Worm (Caenorhabditis elegans): ENCODE measurements around the gene Y49F6B.2.

The Y49F6B.2 gene

DNA sequence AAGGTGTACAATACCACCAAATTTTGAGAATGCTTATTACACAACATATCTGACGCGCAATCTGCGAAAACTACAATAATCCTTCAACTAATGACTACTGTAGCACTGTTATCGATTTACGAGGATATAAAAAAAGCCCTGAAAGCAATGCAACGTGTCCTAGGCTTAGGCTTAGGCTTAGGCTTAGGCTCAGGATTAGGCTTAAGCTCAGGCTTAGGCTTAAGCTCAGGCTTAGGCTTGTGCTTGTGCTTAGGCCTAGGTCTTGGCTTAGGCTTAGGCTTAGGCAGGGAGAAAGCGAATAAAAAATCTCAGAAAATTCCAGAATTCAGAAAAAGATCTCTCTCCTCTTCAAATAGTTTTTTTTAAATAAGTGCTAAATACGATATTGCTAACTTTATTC is 43.6 kb upstream of the Y49F6B.2 start:
- TF ChIP-seq ceh-90 (tag; optimal IDR thresholded peaks at IDR 0.05), result no peak
- TF ChIP-seq isw-1 (GFP tag; IDR thresholded peaks at IDR 0.05), result no peak
- no peak for TF ChIP-seq nhr-84 (tag; optimal IDR thresholded peaks at IDR 0.05)
- no peak for TF ChIP-seq dpl-1 (GFP tag; optimal IDR thresholded peaks at IDR 0.05)
- TF ChIP-seq tbx-2 (tag; optimal IDR thresholded peaks at IDR 0.05), result no peak
- no peak for TF ChIP-seq blmp-1 (tag; optimal IDR thresholded peaks at IDR 0.05)
- no peak for TF ChIP-seq irx-1 (tag; optimal IDR thresholded peaks at IDR 0.05)
- TF ChIP-seq mdl-1 (tag; optimal IDR thresholded peaks at IDR 0.05), result no peak
- no peak for TF ChIP-seq zag-1 (tag; optimal IDR thresholded peaks at IDR 0.05)
- TF ChIP-seq nhr-47 (tag; optimal IDR thresholded peaks at IDR 0.05), result no peak
- no peak for TF ChIP-seq lir-3 (tag; optimal IDR thresholded peaks at IDR 0.05; ENCODE audit: poor library complexity)
- no peak for TF ChIP-seq hlh-17 (GFP tag; optimal IDR thresholded peaks at IDR 0.05; ENCODE audit: borderline replicate concordance)
- no peak for TF ChIP-seq C34B4.2 (tag; optimal IDR thresholded peaks at IDR 0.05)
- TF ChIP-seq unc-98 (GFP tag; IDR thresholded peaks at IDR 0.05), result no peak
- no peak for TF ChIP-seq ama-1 (optimal IDR thresholded peaks at IDR 0.05)
- TF ChIP-seq unc-86 (tag; optimal IDR thresholded peaks at IDR 0.05), result no peak
- no peak for TF ChIP-seq nhr-237 (tag; optimal IDR thresholded peaks at IDR 0.05)
- TF ChIP-seq elt-3 (tag; optimal IDR thresholded peaks at IDR 0.05), result no peak
- TF ChIP-seq skn-1 (tag; optimal IDR thresholded peaks at IDR 0.05), result no peak
- TF ChIP-seq efl-1 (optimal IDR thresholded peaks at IDR 0.05), result no peak
- no peak for TF ChIP-seq efl-1 (GFP tag; optimal IDR thresholded peaks at IDR 0.05 in 1 of 2)

DNA sequence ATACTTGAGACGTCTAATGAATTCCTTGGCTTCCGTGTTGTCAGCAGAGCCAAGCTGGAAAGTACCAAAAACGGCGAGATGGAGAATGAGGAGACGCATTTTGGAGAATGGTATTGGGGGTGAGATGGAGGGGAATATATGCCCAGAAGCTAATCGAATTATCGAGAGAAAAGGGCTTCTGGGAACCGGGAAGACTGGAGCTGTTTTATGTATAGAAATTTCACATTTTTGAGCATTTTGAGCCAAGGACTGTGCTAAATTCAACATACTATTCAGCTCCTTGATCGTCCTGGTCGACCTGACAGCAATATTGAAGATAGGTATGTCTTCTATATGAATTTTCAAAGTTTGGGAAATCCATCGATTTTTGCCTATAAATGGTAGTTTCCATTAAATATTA is 42.7 kb upstream of the Y49F6B.2 start, which contains the start of gene C16C8.7:
TSS of gene C16C8.7 (minus strand) at position 101 of the 400 bp plus-strand sequence.
- TF ChIP-seq lin-14 (GFP tag; optimal IDR thresholded peaks at IDR 0.05) (no peak), lin-39 (tag; optimal IDR thresholded peaks at IDR 0.05) (no peak), ets-5 (GFP tag; IDR thresholded peaks at IDR 0.05) (no peak), blmp-1 (tag; optimal IDR thresholded peaks at IDR 0.05) (no peak), lin-13 (GFP tag; optimal IDR thresholded peaks at IDR 0.05) (no peak), hlh-17 (GFP tag; optimal IDR thresholded peaks at IDR 0.05; ENCODE audit: borderline replicate concordance) (no peak), nhr-85 (tag) (no peak), tlp-1 (tag; optimal IDR thresholded peaks at IDR 0.05) (no peak), elt-3 (tag; optimal IDR thresholded peaks at IDR 0.05) (no peak), aha-1 (tag; optimal IDR thresholded peaks at IDR 0.05) (no peak), elt-2 (tag; optimal IDR thresholded peaks at IDR 0.05) (no peak), nhr-237 (tag; optimal IDR thresholded peaks at IDR 0.05) (no peak), unc-130 (tag; optimal IDR thresholded peaks at IDR 0.05) (no peak), nhr-76 (tag; optimal IDR thresholded peaks at IDR 0.05) (no peak), tbx-2 (tag; optimal IDR thresholded peaks at IDR 0.05) (no peak), egl-13 (tag; optimal IDR thresholded peaks at IDR 0.05) (no peak), ceh-88 (GFP tag; IDR thresholded peaks at IDR 0.05) (no peak), nhr-71 (tag; optimal IDR thresholded peaks at IDR 0.05) (no peak), pqm-1 (tag; optimal IDR thresholded peaks at IDR 0.05) (no peak), skn-1 (tag; optimal IDR thresholded peaks at IDR 0.05) (no peak)

DNA sequence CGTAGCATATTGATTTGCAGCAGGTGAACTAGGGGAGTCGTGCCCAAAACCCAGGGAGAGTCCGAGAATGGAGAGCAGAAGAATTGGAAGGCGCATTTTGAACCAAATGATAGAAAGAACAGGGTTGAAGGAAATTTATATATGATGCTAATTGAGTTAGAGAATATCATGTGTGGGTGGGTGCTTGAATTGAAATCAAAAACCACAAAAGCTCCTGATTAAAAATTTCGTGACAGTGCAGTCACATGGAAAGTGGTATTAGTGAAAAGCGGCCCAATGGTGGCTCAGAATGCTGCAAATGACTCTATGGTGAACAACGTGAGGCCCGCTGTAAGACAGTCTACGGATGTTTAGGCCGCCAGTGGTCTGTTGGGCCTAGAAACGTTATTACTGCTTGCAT is 41.2 kb upstream of the Y49F6B.2 start, which contains the start of gene C16C8.8:
TSS of gene C16C8.8 (minus strand) at position 101 of the 400 bp plus-strand sequence.
- TF ChIP-seq sptf-1 (tag; optimal IDR thresholded peaks at IDR 0.05) (no peak), aly-2 (tag; optimal IDR thresholded peaks at IDR 0.05) (no peak), fos-1 (tag; optimal IDR thresholded peaks at IDR 0.05) (no peak), tbx-2 (tag; optimal IDR thresholded peaks at IDR 0.05) (no peak), ceh-90 (tag; optimal IDR thresholded peaks at IDR 0.05) (no peak), nhr-47 (tag; optimal IDR thresholded peaks at IDR 0.05) (no peak), unc-86 (tag; optimal IDR thresholded peaks at IDR 0.05) (no peak), nhr-20 (tag; optimal IDR thresholded peaks at IDR 0.05) (no peak)

DNA sequence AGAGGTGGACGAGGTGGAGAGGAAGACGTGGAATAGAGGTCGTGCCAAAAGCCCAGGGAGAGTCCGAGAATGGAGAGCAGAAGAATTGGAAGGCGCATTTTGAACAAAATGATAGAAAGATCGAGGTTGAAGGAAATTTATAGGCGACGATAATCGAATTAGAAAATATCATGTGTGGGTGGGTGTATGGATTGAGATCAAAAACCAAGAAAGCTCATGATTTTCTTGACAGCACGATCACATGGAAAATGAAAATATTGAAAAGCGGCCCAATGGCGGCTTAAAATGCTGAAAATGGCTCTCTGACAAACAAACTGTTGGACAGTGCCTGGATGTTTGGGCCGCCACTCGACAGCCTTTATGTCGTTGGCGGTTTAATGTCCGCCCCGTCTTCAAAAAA is 39.7 kb upstream of the Y49F6B.2 start, which contains the start of gene C16C8.9:
TSS of gene C16C8.9 (minus strand) at position 101 of the 400 bp plus-strand sequence.
- TF ChIP-seq efl-1 (optimal IDR thresholded peaks at IDR 0.05) (no peak), efl-1 (GFP tag; optimal IDR thresholded peaks at IDR 0.05 in 1 of 2) (no peak), nhr-20 (tag; optimal IDR thresholded peaks at IDR 0.05) (no peak), pax-3 (tag; optimal IDR thresholded peaks at IDR 0.05) (no peak), ceh-82 (tag; optimal IDR thresholded peaks at IDR 0.05) (no peak), mep-1 (tag; optimal IDR thresholded peaks at IDR 0.05) (no peak), irx-1 (tag; optimal IDR thresholded peaks at IDR 0.05) (no peak), nhr-71 (tag; optimal IDR thresholded peaks at IDR 0.05) (no peak), ama-1 (optimal IDR thresholded peaks at IDR 0.05) (no peak), tlp-1 (tag; optimal IDR thresholded peaks at IDR 0.05) (no peak), ceh-90 (tag; optimal IDR thresholded peaks at IDR 0.05) (no peak), ceh-63 (GFP tag; optimal IDR thresholded peaks at IDR 0.05) (no peak), sup-37 (GFP tag; optimal IDR thresholded peaks at IDR 0.05) (no peak), nhr-90 (tag; optimal IDR thresholded peaks at IDR 0.05; ENCODE audit: poor library complexity) (no peak)

Measured in whole organism, L1 larva.